Fruit fly (Drosophila melanogaster) S2 (cell line): ENCODE data around the gene lectin-21Cb.

Experiments used
- CG8478 ChIP-seq: fragments of >200 bp; optimal IDR thresholded peaks from 2 replicates; lab custom pipeline; 2018
- CTCF ChIP-seq, 2 experiments: fragments of >200 bp; optimal IDR thresholded peaks; 2 replicates each; lab custom pipeline; 2018

- TF ChIP-seq CG8478 (no peak), CTCF (optimal IDR thresholded peaks at IDR 0.05; lab: Kevin White, UChicago) (peak; percentile 47 to 59)
These were observed 44.3 kb downstream of the lectin-21Cb start, which contains the start of gene Ptth for dm6 chr2L:576559-577184.
